Fruit fly (Drosophila melanogaster) whole organism, wandering third instar larva: ENCODE data around the gene CG14110.

Source experiments
- Dfd ChIP-seq: fragments of >200 bp; optimal IDR thresholded peaks from 2 replicates; lab custom pipeline; 2017; ENCODE audit warnings: missing biosample characterization, missing genetic modification characterization
- Dif ChIP-seq: fragments of 200-275, 200-300 bp; sonication (Bioruptor generic); optimal IDR thresholded peaks from 2 replicates; lab custom pipeline; 2018; ENCODE audit warnings: missing biosample characterization, missing genetic modification characterization; ENCODE audit not compliant: partially characterized antibody
- HLH106 ChIP-seq: fragments of 200-800 bp; optimal IDR thresholded peaks from 3 replicates; lab custom pipeline; 2019; ENCODE audit warnings: missing biosample characterization, mild to moderate bottlenecking, missing genetic modification characterization, moderate library complexity
- Hr78 ChIP-seq: fragments of >200 bp; optimal IDR thresholded peaks from 2 replicates; lab custom pipeline; 2017; ENCODE audit warnings: missing biosample characterization, missing genetic modification characterization
- Mio ChIP-seq: sonication (Bioruptor generic); optimal IDR thresholded peaks from 2 replicates; lab custom pipeline; 2016; ENCODE audit warnings: missing biosample characterization, missing genetic modification characterization
- OdsH ChIP-seq: fragments of 200-800 bp; sonication (Bioruptor generic); optimal IDR thresholded peaks from 2 replicates; lab custom pipeline; 2016; ENCODE audit warnings: missing biosample characterization, mild to moderate bottlenecking, missing genetic modification characterization
- br ChIP-seq: fragments of 200-800 bp; sonication (Bioruptor generic); optimal IDR thresholded peaks from 2 replicates; lab custom pipeline; 2016; ENCODE audit warnings: missing biosample characterization, missing genetic modification characterization
- fru ChIP-seq: fragments of 200-800 bp; sonication (Bioruptor generic); optimal IDR thresholded peaks from 3 replicates; lab custom pipeline; 2016; ENCODE audit warnings: missing biosample characterization, mild to moderate bottlenecking, missing genetic modification characterization
- h ChIP-seq: fragments of 200-800 bp; sonication (Bioruptor generic); optimal IDR thresholded peaks from 3 replicates; lab custom pipeline; 2016; ENCODE audit warnings: missing biosample characterization, mild to moderate bottlenecking, missing genetic modification characterization
- jim ChIP-seq: fragments of 175-275, 200-325 bp; sonication (Bioruptor generic); optimal IDR thresholded peaks from 2 replicates; lab custom pipeline; 2016; ENCODE audit warnings: missing biosample characterization, mild to moderate bottlenecking, missing genetic modification characterization
- lola ChIP-seq: fragments of >200 bp; optimal IDR thresholded peaks from 2 replicates; lab custom pipeline; 2017; ENCODE audit warnings: missing biosample characterization, missing genetic modification characterization
- psq ChIP-seq: fragments of 200-800 bp; sonication (Bioruptor generic); optimal IDR thresholded peaks from 3 replicates; lab custom pipeline; 2017; ENCODE audit warnings: missing biosample characterization, mild to moderate bottlenecking, missing genetic modification characterization, moderate library complexity
- rgr ChIP-seq: fragments of 200-800 bp; sonication (Bioruptor generic); optimal IDR thresholded peaks from 3 replicates; lab custom pipeline; 2016; ENCODE audit warnings: missing biosample characterization, mild to moderate bottlenecking, missing genetic modification characterization

DNA sequence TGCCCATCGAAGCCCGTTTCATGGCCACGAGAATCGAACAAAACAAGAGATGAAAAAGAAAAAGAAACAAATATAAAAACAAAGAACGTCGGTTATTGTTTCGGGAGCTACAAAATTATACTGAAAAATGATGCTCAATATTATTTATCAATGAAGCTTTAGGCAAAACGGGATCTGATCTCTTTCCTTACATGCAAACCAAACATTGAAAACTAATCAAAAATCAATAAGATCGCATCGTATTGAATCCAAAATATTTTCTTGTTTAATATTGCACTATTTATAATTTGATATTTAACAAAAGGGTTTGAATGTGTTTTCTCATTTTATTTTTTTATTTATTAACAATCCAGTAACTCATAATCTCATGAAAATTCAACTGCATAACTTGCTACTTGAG lies 41.0 kb downstream of the CG14110 start, which contains the start of gene CG14106:
- TF ChIP-seq h (GFP tag; lab: Kevin White, UChicago) (no peak), br (GFP tag; lab: Kevin White, UChicago) (no peak), fru (GFP tag; lab: Kevin White, UChicago) (no peak), Mio (GFP tag; lab: Kevin White, UChicago) (no peak), HLH106 (no peak), OdsH (GFP tag; lab: Kevin White, UChicago) (no peak), Dif (no peak), Dfd (GFP tag; lab: Kevin White, UChicago) (no peak), lola (GFP tag; lab: Kevin White, UChicago) (no peak), Hr78 (GFP tag; lab: Kevin White, UChicago) (no peak), rgr (GFP tag; lab: Kevin White, UChicago) (no peak), jim (GFP tag; lab: Kevin White, UChicago) (no peak), psq (GFP tag; lab: Kevin White, UChicago) (no peak)
